Worm (Caenorhabditis elegans) whole organism, midembryonic: ENCODE measurements around the gene R07G3.7.
A peak's percentile ranks its signal among the peaks of the same experiment; 100 is the strongest.

Source experiments
- T22C8.4 ChIP-seq: fragments of 200-800 bp; sonication (Bioruptor generic); IDR thresholded peaks from 2 replicates; pipeline ENCODE4 v1.3.6; 2022; ENCODE audit warnings: missing genetic modification characterization, missing compliant biosample characterization
- cog-1 ChIP-seq: sonication (generic microtip); optimal IDR thresholded peaks from 2 replicates; lab custom pipeline; 2016; ENCODE audit warnings: missing genetic modification characterization, missing compliant biosample characterization
- flt-1 ChIP-seq: fragments of 200-800 bp; sonication (Bioruptor generic); IDR thresholded peaks from 2 replicates; pipeline ENCODE4 v1.3.6; 2022; ENCODE audit warnings: missing genetic modification characterization, missing compliant biosample characterization
- klf-2 ChIP-seq: fragments of 200-800 bp; sonication (Bioruptor generic); conservative IDR thresholded peaks from 2 replicates; pipeline ENCODE4 v1.3.6; 2022; ENCODE audit warnings: missing genetic modification reagents, missing genetic modification characterization, missing compliant biosample characterization
- med-1 ChIP-seq: sonication (generic microtip); optimal IDR thresholded peaks from 2 replicates; lab custom pipeline; 2017; ENCODE audit warnings: missing genetic modification characterization, mild to moderate bottlenecking, missing compliant biosample characterization, antibody characterized with exemption, missing genetic modification reagents; ENCODE audit not compliant: insufficient read depth
- ref-1 ChIP-seq: fragments of 200-800 bp; sonication (Bioruptor generic); conservative IDR thresholded peaks from 2 replicates; pipeline ENCODE4 v1.3.6; 2022; ENCODE audit warnings: missing genetic modification reagents, missing genetic modification characterization, missing compliant biosample characterization
- tab-1 ChIP-seq: fragments of 200-800 bp; sonication (Bioruptor generic); IDR thresholded peaks from 2 replicates; pipeline ENCODE4 v1.3.6; 2022; ENCODE audit warnings: missing genetic modification characterization, missing compliant biosample characterization
- ztf-23 ChIP-seq: fragments of 200-800 bp; sonication (Bioruptor generic); IDR thresholded peaks from 2 replicates; pipeline ENCODE4 v1.3.6; 2022; ENCODE audit warnings: missing genetic modification reagents, missing genetic modification characterization, missing compliant biosample characterization
- ztf-29 ChIP-seq: fragments of 200-800 bp; sonication (Bioruptor generic); IDR thresholded peaks from 2 replicates; pipeline ENCODE4 v1.3.6; 2022; ENCODE audit warnings: missing genetic modification reagents, missing genetic modification characterization, missing compliant biosample characterization

DNA sequence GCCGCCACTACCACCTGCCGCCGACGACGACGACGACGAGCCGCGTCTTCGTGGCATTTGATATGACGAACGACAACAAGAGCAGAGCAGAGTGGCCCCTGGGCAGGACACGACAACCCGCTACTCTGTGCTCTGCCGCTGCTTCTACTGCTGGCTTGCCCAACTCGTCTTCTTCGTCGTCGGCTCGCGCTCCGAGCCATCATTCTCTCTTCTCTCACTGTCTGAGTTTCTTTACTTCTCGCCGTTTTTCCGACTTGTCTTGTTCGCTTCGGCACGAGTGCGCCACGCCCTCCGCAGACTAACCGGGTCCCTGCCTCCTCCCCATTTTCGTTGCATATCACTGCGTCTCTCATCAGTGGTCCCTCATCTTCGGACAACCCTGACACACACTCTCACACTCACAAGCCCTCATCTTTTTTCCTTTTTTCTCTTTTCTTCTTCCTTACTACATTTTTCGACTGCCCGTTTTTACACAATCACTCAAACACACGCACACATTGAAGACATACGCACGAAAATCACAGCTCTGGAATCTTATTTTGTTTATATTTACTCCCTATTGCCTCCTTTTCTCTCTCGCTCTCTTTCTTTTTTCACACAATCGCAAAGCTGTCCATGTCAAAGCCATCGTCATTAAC, 28.6 kb upstream of the R07G3.7 start:
- TF ChIP-seq ztf-23 (GFP tag; lab: Robert Waterston, UW) (no peak), ref-1 (GFP tag; lab: Robert Waterston, UW) (no peak), med-1 (no peak), flt-1 (peak; percentile 58), klf-2 (GFP tag; lab: Robert Waterston, UW) (no peak), tab-1 (GFP tag; lab: Robert Waterston, UW) (no peak), ztf-29 (GFP tag; lab: Robert Waterston, UW) (no peak), T22C8.4 (GFP tag; lab: Robert Waterston, UW) (no peak), cog-1 (tag; lab: Kevin White, UChicago) (peak; percentile 17)
